Fruit fly (Drosophila melanogaster): ENCODE data around the gene Tcs6.

DNA sequence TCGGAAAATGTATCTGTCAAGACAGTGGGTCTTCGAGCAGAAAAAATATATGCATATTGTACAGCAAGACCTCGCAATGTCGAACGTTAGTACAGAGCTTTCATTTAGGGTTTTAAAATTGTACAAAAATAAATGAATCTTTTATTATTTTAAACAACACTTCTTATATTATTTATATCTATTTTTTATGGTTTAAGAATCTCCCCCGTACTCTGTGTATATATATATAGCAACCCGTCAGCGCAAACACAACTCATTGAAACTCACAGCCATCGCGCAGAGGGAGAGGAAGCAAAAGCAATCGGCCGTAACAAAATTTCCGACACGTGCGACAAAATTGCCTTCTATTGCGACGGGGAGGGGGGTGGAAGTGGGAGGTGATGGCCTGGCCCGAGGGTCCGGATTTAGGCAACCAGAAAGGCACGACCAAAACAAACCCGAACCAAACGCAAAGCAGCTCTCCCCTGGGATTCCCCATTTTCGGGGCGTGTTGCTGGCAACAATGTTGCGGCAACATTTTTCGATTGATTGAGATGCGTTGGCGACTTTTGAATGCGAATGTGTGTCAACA lies 48.0 kb upstream of the Tcs6 start:
- peak; percentile 77 for TF ChIP-seq Ets98B (GFP tag; IDR thresholded peaks at IDR 0.05)
- no peak for TF ChIP-seq Snoo (tag; optimal IDR thresholded peaks at IDR 0.05)
- no peak for TF ChIP-seq CG9948 (tag; optimal IDR thresholded peaks at IDR 0.05)
- no peak for TF ChIP-seq CG13204 (GFP tag; optimal IDR thresholded peaks at IDR 0.05)
- TF ChIP-seq EcR (GFP tag; optimal IDR thresholded peaks at IDR 0.05): no peak
- TF ChIP-seq gl (tag; optimal IDR thresholded peaks at IDR 0.05): no peak
- peak; percentile 44 for TF ChIP-seq CG14655 (GFP tag; optimal IDR thresholded peaks at IDR 0.05)
- TF ChIP-seq Pif1A (GFP tag; optimal IDR thresholded peaks at IDR 0.05): no peak

Measured in whole organism, pupa.